Fruit fly (Drosophila melanogaster) whole organism, embryonic: ENCODE data around the gene CG6325.

Experiments used
- BEAF-32 ChIP-seq: fragments of 200-800 bp; sonication (Bioruptor generic); optimal IDR thresholded peaks from 3 replicates; lab custom pipeline; 2017; ENCODE audit warnings: missing biosample characterization, missing genetic modification characterization, mild to moderate bottlenecking, moderate library complexity, missing genetic modification reagents
- CG10267 ChIP-seq: fragments of 200-800 bp; sonication (Bioruptor generic); optimal IDR thresholded peaks from 2 replicates; lab custom pipeline; 2018; ENCODE audit warnings: missing biosample characterization, mild to moderate bottlenecking, missing genetic modification characterization, moderate library complexity
- CG11695 ChIP-seq: fragments of 200-800 bp; sonication (Bioruptor generic); IDR thresholded peaks from 3 replicates; pipeline ENCODE4 v1.3.6; 2022; ENCODE audit warnings: missing biosample characterization, missing genetic modification characterization
- CG11696 ChIP-seq: fragments of 200-800 bp; sonication (Bioruptor generic); IDR thresholded peaks from 2 replicates; pipeline ENCODE4 v1.3.6; 2022; ENCODE audit warnings: missing biosample characterization, missing genetic modification characterization
- CG12744 ChIP-seq: fragments of 200-800 bp; sonication (Bioruptor generic); optimal IDR thresholded peaks from 2 replicates; lab custom pipeline; 2016; ENCODE audit warnings: missing biosample characterization, missing genetic modification characterization
- CG13894 ChIP-seq: fragments of 200-800 bp; sonication (Bioruptor generic); optimal IDR thresholded peaks from 3 replicates; lab custom pipeline; 2018; ENCODE audit warnings: missing biosample characterization, mild to moderate bottlenecking, missing genetic modification characterization, moderate library complexity
- CG14441 ChIP-seq: fragments of 200-800 bp; sonication (Bioruptor generic); IDR thresholded peaks from 2 replicates; pipeline ENCODE4 v1.3.6; 2022; ENCODE audit warnings: missing biosample characterization, missing genetic modification characterization
- CG1602 ChIP-seq: fragments of 200-800 bp; sonication (Bioruptor generic); optimal IDR thresholded peaks from 3 replicates; lab custom pipeline; 2016; ENCODE audit warnings: missing biosample characterization, missing genetic modification characterization
- CG31224 ChIP-seq: fragments of 200-800 bp; sonication (Bioruptor generic); IDR thresholded peaks from 2 replicates; pipeline ENCODE4 v1.3.6; 2022; ENCODE audit warnings: missing biosample characterization, missing genetic modification characterization
- CG3407 ChIP-seq: fragments of 200-800 bp; sonication (Bioruptor generic); optimal IDR thresholded peaks from 2 replicates; lab custom pipeline; 2018; ENCODE audit warnings: missing biosample characterization, mild to moderate bottlenecking, missing genetic modification characterization
- CG4282 ChIP-seq: fragments of 200-800 bp; sonication (Bioruptor generic); optimal IDR thresholded peaks from 2 replicates; lab custom pipeline; 2016; ENCODE audit warnings: missing biosample characterization, missing genetic modification characterization
- CG4328 ChIP-seq: fragments of 200-800 bp; sonication (Bioruptor generic); optimal IDR thresholded peaks from 3 replicates; lab custom pipeline; 2017; ENCODE audit warnings: missing biosample characterization, missing genetic modification reagents, missing genetic modification characterization
- CG6175 ChIP-seq: fragments of 200-800 bp; sonication (Bioruptor generic); IDR thresholded peaks from 3 replicates; pipeline ENCODE4 v1.3.6; 2022; ENCODE audit warnings: missing biosample characterization, missing genetic modification characterization
- CG7372 ChIP-seq: fragments of 200-800 bp; sonication (Bioruptor generic); IDR thresholded peaks from 2 replicates; pipeline ENCODE4 v1.3.6; 2022; ENCODE audit warnings: missing biosample characterization, missing genetic modification characterization
- CG7839 ChIP-seq: fragments of 200-800 bp; sonication (Bioruptor generic); optimal IDR thresholded peaks from 3 replicates; lab custom pipeline; 2018; ENCODE audit warnings: missing biosample characterization, mild to moderate bottlenecking, missing genetic modification characterization, moderate library complexity
- CG8765 ChIP-seq: fragments of 200-800 bp; sonication (Bioruptor generic); IDR thresholded peaks from 2 replicates; pipeline ENCODE4 v1.3.6; 2022; ENCODE audit warnings: missing biosample characterization, missing genetic modification characterization
- CG8944 ChIP-seq: fragments of 200-800 bp; sonication (Bioruptor generic); optimal IDR thresholded peaks from 3 replicates; lab custom pipeline; 2016; ENCODE audit warnings: missing biosample characterization, missing genetic modification characterization
- CG9817 ChIP-seq: fragments of 200-800 bp; sonication (Bioruptor generic); optimal IDR thresholded peaks from 2 replicates; lab custom pipeline; 2018; ENCODE audit warnings: missing biosample characterization, mild to moderate bottlenecking, missing genetic modification characterization, moderate library complexity
- D19A ChIP-seq: fragments of 200-800 bp; optimal IDR thresholded peaks from 3 replicates; lab custom pipeline; 2019; ENCODE audit warnings: missing biosample characterization, mild to moderate bottlenecking, missing genetic modification characterization, moderate library complexity
- Doc3 ChIP-seq: fragments of 200-800 bp; sonication (Bioruptor generic); IDR thresholded peaks from 3 replicates; pipeline ENCODE4 v1.3.6; 2022; ENCODE audit warnings: missing biosample characterization, missing genetic modification characterization; ENCODE audit not compliant: partially characterized antibody
- E2f2 ChIP-seq: fragments of 200-800 bp; sonication (Bioruptor generic); IDR thresholded peaks from 2 replicates; pipeline ENCODE4 v1.3.6; 2022; ENCODE audit warnings: missing biosample characterization, missing genetic modification characterization
- Eip74EF ChIP-seq, 2 experiments: fragments of 200-800 bp in 1 of 2; fragments of >200 bp in 1 of 2; sonication (Bioruptor generic) in 1 of 2; optimal IDR thresholded peaks; 2 replicates each; lab custom pipeline; 2017 to 2019; ENCODE audit warnings: missing biosample characterization in 2 of 2, missing genetic modification characterization in 2 of 2, mild to moderate bottlenecking in 1 of 2, moderate library complexity in 1 of 2
- GATAe ChIP-seq: fragments of 200-800 bp; sonication (Bioruptor generic); conservative IDR thresholded peaks from 2 replicates; pipeline ENCODE4 v1.3.6; 2022; ENCODE audit warnings: missing biosample characterization, missing genetic modification characterization
- HLHmδ ChIP-seq: fragments of 200-800 bp; sonication (Bioruptor generic); optimal IDR thresholded peaks from 2 replicates; lab custom pipeline; 2018; ENCODE audit warnings: missing biosample characterization, mild to moderate bottlenecking, missing genetic modification characterization, moderate library complexity
- Lpt ChIP-seq: fragments of >200 bp; optimal IDR thresholded peaks from 2 replicates; lab custom pipeline; 2018; ENCODE audit warnings: missing biosample characterization, missing genetic modification characterization
- Med ChIP-seq: fragments of 200-800 bp; sonication (Bioruptor generic); peaks from one replicate; lab custom pipeline; 2016; ENCODE audit warnings: missing biosample characterization, missing genetic modification characterization, mild to moderate bottlenecking, inconsistent platforms, moderate library complexity
- NC2α ChIP-seq: fragments of 200-800 bp; sonication (Bioruptor generic); optimal IDR thresholded peaks from 2 replicates; lab custom pipeline; 2016; ENCODE audit warnings: missing biosample characterization, missing genetic modification characterization
- NK7.1 ChIP-seq: fragments of 200-800 bp; sonication (Bioruptor generic); optimal IDR thresholded peaks from 3 replicates; lab custom pipeline; 2016; ENCODE audit warnings: missing biosample characterization, missing genetic modification characterization
- Nf-YB ChIP-seq: fragments of 200-800 bp; sonication (Bioruptor generic); optimal IDR thresholded peaks from 3 replicates; lab custom pipeline; 2019; ENCODE audit warnings: missing biosample characterization, mild to moderate bottlenecking, missing genetic modification characterization, moderate library complexity
- Oli ChIP-seq: fragments of 200-800 bp; sonication (Bioruptor generic); optimal IDR thresholded peaks from 2 replicates; lab custom pipeline; 2018; ENCODE audit warnings: missing biosample characterization, mild to moderate bottlenecking, missing genetic modification characterization, moderate library complexity
- Six4 ChIP-seq: fragments of 200-800 bp; sonication (Bioruptor generic); optimal IDR thresholded peaks from 2 replicates; lab custom pipeline; 2016; ENCODE audit warnings: missing biosample characterization, missing genetic modification characterization
- Sox102F ChIP-seq: fragments of 200-800 bp; sonication (Bioruptor generic); optimal IDR thresholded peaks from 2 replicates; lab custom pipeline; 2018; ENCODE audit warnings: missing biosample characterization, mild to moderate bottlenecking, missing genetic modification characterization, moderate library complexity
- aop ChIP-seq: fragments of 200-800 bp; sonication (Bioruptor generic); IDR thresholded peaks from 2 replicates; pipeline ENCODE4 v1.3.6; 2022; ENCODE audit warnings: missing biosample characterization, missing genetic modification characterization
- bab2 ChIP-seq: fragments of 200-800 bp; sonication (Bioruptor generic); optimal IDR thresholded peaks from 2 replicates; lab custom pipeline; 2016; ENCODE audit warnings: missing biosample characterization, missing genetic modification characterization
- chm ChIP-seq: fragments of 200-800 bp; sonication (Bioruptor generic); IDR thresholded peaks from 2 replicates; pipeline ENCODE4 v1.3.6; 2022; ENCODE audit warnings: missing biosample characterization, missing genetic modification characterization
- chn ChIP-seq: fragments of 200-800 bp; sonication (Bioruptor generic); optimal IDR thresholded peaks from 2 replicates; lab custom pipeline; 2016; ENCODE audit warnings: missing biosample characterization, missing genetic modification characterization
- disco-r ChIP-seq: fragments of 200-800 bp; sonication (Bioruptor generic); optimal IDR thresholded peaks from 2 replicates; lab custom pipeline; 2016; ENCODE audit warnings: missing biosample characterization, missing genetic modification characterization
- fd64A ChIP-seq: fragments of 200-800 bp; sonication (Bioruptor generic); optimal IDR thresholded peaks from 3 replicates; lab custom pipeline; 2018; ENCODE audit warnings: missing biosample characterization, mild to moderate bottlenecking, missing genetic modification characterization
- gcm2 ChIP-seq: fragments of 200-800 bp; sonication (Bioruptor generic); optimal IDR thresholded peaks from 2 replicates; lab custom pipeline; 2016; ENCODE audit warnings: missing biosample characterization, missing genetic modification characterization
- h ChIP-seq: fragments of >200 bp; optimal IDR thresholded peaks from 2 replicates; lab custom pipeline; 2017
- kni ChIP-seq: fragments of 200-800 bp; sonication (Bioruptor generic); optimal IDR thresholded peaks from 3 replicates; lab custom pipeline; 2017; ENCODE audit warnings: mild to moderate bottlenecking, missing biosample characterization, missing genetic modification reagents, missing genetic modification characterization
- maf-S ChIP-seq: fragments of 200-800 bp; sonication (Bioruptor generic); optimal IDR thresholded peaks from 2 replicates; lab custom pipeline; 2016; ENCODE audit warnings: missing biosample characterization, missing genetic modification characterization
- mld ChIP-seq: fragments of 200-800 bp; sonication (Bioruptor generic); IDR thresholded peaks from 3 replicates; pipeline ENCODE4 v1.3.6; 2022; ENCODE audit warnings: missing biosample characterization, missing genetic modification characterization; ENCODE audit not compliant: partially characterized antibody
- prd ChIP-seq, 3 experiments: fragments of >200 bp in 2 of 3; fragments of 200-800 bp in 1 of 3; sonication (Bioruptor generic) in 1 of 3; optimal IDR thresholded peaks in 2 of 3; IDR thresholded peaks in 1 of 3; 2 replicates in 2 of 3; 3 replicates in 1 of 3; pipeline versions ENCODE4 v1.3.6 to Lab custom; 2017 to 2022; ENCODE audit warnings: missing biosample characterization in 1 of 3, missing genetic modification characterization in 1 of 3
- seq ChIP-seq: fragments of 200-800 bp; sonication (Bioruptor generic); IDR thresholded peaks from 2 replicates; pipeline ENCODE4 v1.3.6; 2022; ENCODE audit warnings: missing biosample characterization, missing genetic modification characterization
- sna ChIP-seq: fragments of 200-800 bp; sonication (Bioruptor generic); IDR thresholded peaks from 2 replicates; pipeline ENCODE4 v1.3.6; 2022; ENCODE audit warnings: missing biosample characterization, missing genetic modification characterization; ENCODE audit not compliant: partially characterized antibody
- so ChIP-seq: fragments of 200-800 bp; sonication (Bioruptor generic); IDR thresholded peaks from 3 replicates; pipeline ENCODE4 v1.3.6; 2022; ENCODE audit warnings: missing biosample characterization, missing genetic modification characterization
- tio ChIP-seq: fragments of 200-800 bp; sonication (Bioruptor generic); optimal IDR thresholded peaks from 2 replicates; lab custom pipeline; 2017; ENCODE audit warnings: missing biosample characterization, missing genetic modification characterization, inconsistent platforms
- twi ChIP-seq: fragments of 200-800 bp; optimal IDR thresholded peaks from 2 replicates; lab custom pipeline; 2019; ENCODE audit warnings: missing biosample characterization, mild to moderate bottlenecking, missing genetic modification characterization, moderate library complexity
- vnd ChIP-seq: fragments of 200-800 bp; sonication (Bioruptor generic); IDR thresholded peaks from 3 replicates; pipeline ENCODE4 v1.3.6; 2022; ENCODE audit warnings: missing biosample characterization, missing genetic modification characterization; ENCODE audit not compliant: partially characterized antibody

The CG6325 gene

DNA sequence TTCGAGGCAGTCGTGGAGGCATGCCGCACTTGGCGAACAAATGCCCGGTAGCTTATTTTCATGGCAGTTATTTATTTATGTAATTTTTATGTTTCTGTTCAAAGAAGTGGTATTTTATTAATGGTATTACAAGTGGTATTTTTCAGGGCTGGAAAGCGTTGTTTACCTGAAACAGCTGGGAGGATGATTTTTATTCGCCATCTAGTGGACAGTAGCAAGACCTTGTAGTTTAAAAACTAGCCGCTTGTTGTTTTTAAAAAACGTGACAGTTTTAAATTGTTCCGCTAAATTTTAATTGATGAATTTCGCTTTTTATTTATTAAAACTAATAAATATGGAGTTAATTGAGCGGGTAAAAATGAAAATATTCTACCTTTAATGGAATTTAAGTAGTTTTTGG lies 8.8 kb upstream of the CG6325 start, which contains the start of gene CG6345 (continued):
- no peak for TF ChIP-seq Doc3 (GFP tag; lab: Robert Waterston, UW)
- peak; percentile 72 for TF ChIP-seq CG4328 (GFP tag; lab: Kevin White, UChicago)
- TF ChIP-seq Nf-YB, result peak; percentile 64
- TF ChIP-seq CG31224 (GFP tag; lab: Robert Waterston, UW), result peak; percentile 65
- peak; percentile 76 for TF ChIP-seq HLHmδ
- peak; percentile 29 for TF ChIP-seq BEAF-32 (GFP tag; lab: Kevin White, UChicago)
- no peak for TF ChIP-seq prd (optimal IDR thresholded peaks at IDR 0.05; lab: Kevin White, UChicago)
- peak; percentile 75 for TF ChIP-seq prd (GFP tag; IDR thresholded peaks at IDR 0.05; lab: Robert Waterston, UW)
- TF ChIP-seq maf-S, result peak; percentile 70
- TF ChIP-seq so (GFP tag; lab: Robert Waterston, UW), result 0 out of 3 replicates have a peak, but pooled peaks have one; percentile 33
- TF ChIP-seq CG12744 (GFP tag; lab: Kevin White, UChicago), result peak; percentile 78
- peak; percentile 55 for TF ChIP-seq twi (tag; lab: Kevin White, UChicago)
- peak; percentile 89 for TF ChIP-seq chm (GFP tag; lab: Robert Waterston, UW)
- no peak for TF ChIP-seq vnd (GFP tag; lab: Robert Waterston, UW)
- peak; percentile 76 for TF ChIP-seq kni (GFP tag; lab: Kevin White, UChicago)
- TF ChIP-seq CG13894, result peak; percentile 74
- no peak for TF ChIP-seq h (lab: Kevin White, UChicago)
- TF ChIP-seq CG14441 (GFP tag; lab: Robert Waterston, UW), result peak; percentile 80
- peak; percentile 94 for TF ChIP-seq Lpt
- TF ChIP-seq GATAe, result peak; percentile 56; the same call in 1 of the 2 replicates
- TF ChIP-seq Six4 (GFP tag; lab: Kevin White, UChicago), result peak; percentile 78
- peak; percentile 80 for TF ChIP-seq CG3407 (GFP tag; lab: Kevin White, UChicago)
- no peak for TF ChIP-seq tio (GFP tag; lab: Kevin White, UChicago)
- TF ChIP-seq CG7372 (GFP tag; lab: Robert Waterston, UW), result peak; percentile 74
- TF ChIP-seq sna (GFP tag; lab: Robert Waterston, UW), result no peak
- TF ChIP-seq NK7.1 (GFP tag; lab: Kevin White, UChicago), result peak; percentile 48
- peak; percentile 65 for TF ChIP-seq CG9817 (tag; lab: Kevin White, UChicago)
- TF ChIP-seq fd64A, result peak; percentile 86
- TF ChIP-seq CG8765 (GFP tag; lab: Robert Waterston, UW), result 0 out of 2 replicates have a peak, but pooled peaks have one; percentile 30
- peak; percentile 77 for TF ChIP-seq disco-r (GFP tag; lab: Kevin White, UChicago)
- peak; percentile 74 for TF ChIP-seq D19A
- TF ChIP-seq Eip74EF (GFP tag; optimal IDR thresholded peaks at IDR 0.05; lab: Kevin White, UChicago), result peak in 1 of 2 experiments; percentile 31
- peak; percentile 84 for TF ChIP-seq CG10267 (tag; lab: Kevin White, UChicago)
- TF ChIP-seq E2f2 (GFP tag; lab: Robert Waterston, UW), result peak; percentile 86
- TF ChIP-seq Med (GFP tag; lab: Kevin White, UChicago), result peak; percentile 98
- peak; percentile 44 for TF ChIP-seq seq (GFP tag; lab: Robert Waterston, UW)
- 0 out of 2 replicates have a peak, but pooled peaks have one; percentile 36 for TF ChIP-seq aop (GFP tag; lab: Robert Waterston, UW)
- 0 out of 3 replicates have a peak, but pooled peaks have one; percentile 29 for TF ChIP-seq CG11695 (GFP tag; lab: Robert Waterston, UW)
- peak; percentile 68 for TF ChIP-seq gcm2 (GFP tag; lab: Kevin White, UChicago)
- peak; percentile 80 for TF ChIP-seq CG8944 (GFP tag; lab: Kevin White, UChicago)
- no peak for TF ChIP-seq CG6175
- peak; percentile 70 for TF ChIP-seq bab2
- TF ChIP-seq CG11696 (GFP tag; lab: Robert Waterston, UW), result peak; percentile 42; the same call in 1 of the 2 replicates
- TF ChIP-seq chn (GFP tag; lab: Kevin White, UChicago), result peak; percentile 87
- TF ChIP-seq CG1602 (GFP tag; lab: Kevin White, UChicago), result peak; percentile 73
- TF ChIP-seq NC2α (GFP tag; lab: Kevin White, UChicago), result peak; percentile 68
- TF ChIP-seq CG4282 (GFP tag; lab: Kevin White, UChicago), result peak; percentile 67
- TF ChIP-seq mld (GFP tag; lab: Robert Waterston, UW), result no peak
- peak; percentile 80 for TF ChIP-seq Sox102F (GFP tag; lab: Kevin White, UChicago)
- TF ChIP-seq CG7839, result peak; percentile 84
- peak; percentile 68 for TF ChIP-seq Oli
